Worm (Caenorhabditis elegans) whole organism, L4 larva: Measurements from ENCODE around the gene nmr-1.

ENCODE experiments used
- F10B5.3 ChIP-seq: sonication (generic microtip); optimal IDR thresholded peaks from 2 replicates; lab custom pipeline; 2016; ENCODE audit warnings: mild to moderate bottlenecking, missing genetic modification characterization, missing compliant biosample characterization
- F26F4.8 ChIP-seq: fragments of 200-800 bp; sonication (Bioruptor generic); conservative IDR thresholded peaks from 2 replicates; pipeline ENCODE4 v1.3.6; 2022; ENCODE audit warnings: missing genetic modification characterization, missing compliant biosample characterization
- T26A8.4 ChIP-seq: fragments of 200-800 bp; sonication (Bioruptor generic); IDR thresholded peaks from 2 replicates; pipeline ENCODE4 v1.3.6; 2022; ENCODE audit warnings: missing genetic modification characterization, missing compliant biosample characterization
- Y5F2A.4 ChIP-seq: fragments of 200-800 bp; sonication (Bioruptor generic); optimal IDR thresholded peaks from 2 replicates; lab custom pipeline; 2018; ENCODE audit warnings: mild to moderate bottlenecking, missing genetic modification characterization, missing compliant biosample characterization
- Y75B8A.6 ChIP-seq: fragments of 200-800 bp; sonication (Bioruptor generic); IDR thresholded peaks from 2 replicates; pipeline ENCODE4 v1.3.6; 2022; ENCODE audit warnings: missing genetic modification reagents, missing genetic modification characterization, missing compliant biosample characterization
- ZK546.5 ChIP-seq, 2 experiments: sonication (generic microtip); optimal IDR thresholded peaks; 2 replicates each; lab custom pipeline; 2017; ENCODE audit warnings: missing biosample characterization in 2 of 2, missing genetic modification characterization in 2 of 2
- aha-1 ChIP-seq: fragments of 150-350 bp; peaks from one replicate; lab custom pipeline; 2014; ENCODE audit warnings: missing biosample characterization, missing genetic modification characterization
- aly-2 ChIP-seq: sonication (generic microtip); optimal IDR thresholded peaks from 2 replicates; lab custom pipeline; 2018; ENCODE audit warnings: missing biosample characterization, missing genetic modification characterization
- attf-4 ChIP-seq: sonication (generic microtip); optimal IDR thresholded peaks from 3 replicates; lab custom pipeline; 2017; ENCODE audit warnings: missing biosample characterization, missing genetic modification characterization
- ceh-20 ChIP-seq: fragments of 200-800 bp; sonication (Bioruptor generic); IDR thresholded peaks from 2 replicates; pipeline ENCODE4 v1.3.6; 2022; ENCODE audit warnings: missing genetic modification reagents, missing genetic modification characterization, missing compliant biosample characterization
- ceh-32 ChIP-seq: sonication (generic microtip); optimal IDR thresholded peaks from 2 replicates; lab custom pipeline; 2016; ENCODE audit warnings: mild to moderate bottlenecking, missing genetic modification characterization, missing compliant biosample characterization; ENCODE audit not compliant: poor library complexity
- ceh-44 ChIP-seq: fragments of 200-800 bp; sonication (Bioruptor generic); IDR thresholded peaks from 2 replicates; pipeline ENCODE4 v1.3.6; 2022; ENCODE audit warnings: missing genetic modification reagents, missing genetic modification characterization, missing compliant biosample characterization
- ces-1 ChIP-seq: fragments of 150-350 bp; sonication (generic microtip); optimal IDR thresholded peaks from 4 replicates; lab custom pipeline; 2014; ENCODE audit warnings: missing biosample characterization, missing genetic modification reagents, missing genetic modification characterization
- cey-2 ChIP-seq: sonication (generic microtip); optimal IDR thresholded peaks from 3 replicates; lab custom pipeline; 2017; ENCODE audit warnings: missing genetic modification characterization, mild to moderate bottlenecking, missing compliant biosample characterization, antibody characterized with exemption, borderline replicate concordance; ENCODE audit not compliant: insufficient read depth
- ctbp-1 ChIP-seq: fragments of 200-800 bp; sonication (Bioruptor generic); IDR thresholded peaks from 2 replicates; pipeline ENCODE4 v1.3.6; 2022; ENCODE audit warnings: missing genetic modification reagents, missing genetic modification characterization, missing compliant biosample characterization
- dmd-9 ChIP-seq: fragments of 200-800 bp; sonication (Bioruptor generic); IDR thresholded peaks from 2 replicates; pipeline ENCODE4 v1.3.6; 2022; ENCODE audit warnings: missing genetic modification reagents, missing genetic modification characterization, missing compliant biosample characterization
- duxl-1 ChIP-seq: sonication (generic microtip); optimal IDR thresholded peaks from 2 replicates; lab custom pipeline; 2016; ENCODE audit warnings: mild to moderate bottlenecking, missing genetic modification characterization, moderate library complexity, missing compliant biosample characterization; ENCODE audit not compliant: poor library complexity
- egl-43 ChIP-seq: fragments of 200-800 bp; sonication (Bioruptor generic); IDR thresholded peaks from 2 replicates; pipeline ENCODE4 v1.3.6; 2022; ENCODE audit warnings: missing genetic modification reagents, missing genetic modification characterization, missing compliant biosample characterization
- hlh-11 ChIP-seq: fragments of 200-800 bp; sonication (Bioruptor generic); optimal IDR thresholded peaks from 2 replicates; lab custom pipeline; 2018; ENCODE audit warnings: mild to moderate bottlenecking, missing genetic modification characterization, missing compliant biosample characterization
- hlh-30 ChIP-seq: sonication (generic microtip); optimal IDR thresholded peaks from 2 replicates; lab custom pipeline; 2017; ENCODE audit warnings: antibody characterized with exemption, mild to moderate bottlenecking, missing genetic modification characterization, missing compliant biosample characterization; ENCODE audit not compliant: insufficient read depth
- lim-7 ChIP-seq: fragments of 200-800 bp; sonication (Bioruptor generic); IDR thresholded peaks from 2 replicates; pipeline ENCODE4 v1.3.6; 2022; ENCODE audit warnings: missing genetic modification characterization, missing compliant biosample characterization
- lin-1 ChIP-seq: fragments of 200-800 bp; sonication (Bioruptor generic); IDR thresholded peaks from 2 replicates; pipeline ENCODE4 v1.3.6; 2022; ENCODE audit warnings: missing genetic modification reagents, missing genetic modification characterization, missing compliant biosample characterization
- lin-29 ChIP-seq: fragments of 200-800 bp; sonication (Bioruptor generic); IDR thresholded peaks from 2 replicates; pipeline ENCODE4 v1.3.6; 2022; ENCODE audit warnings: missing genetic modification reagents, missing genetic modification characterization, missing compliant biosample characterization
- lin-38 ChIP-seq: fragments of 200-800 bp; sonication (Bioruptor generic); IDR thresholded peaks from 2 replicates; pipeline ENCODE4 v1.3.6; 2022; ENCODE audit warnings: missing genetic modification reagents, missing genetic modification characterization, missing compliant biosample characterization
- lin-39 ChIP-seq: fragments of 150-350 bp; optimal IDR thresholded peaks from 2 replicates; lab custom pipeline; 2014; ENCODE audit warnings: missing biosample characterization, missing genetic modification reagents, missing genetic modification characterization
- mep-1 ChIP-seq: fragments of 150-350 bp; sonication (generic microtip); optimal IDR thresholded peaks from 3 replicates; lab custom pipeline; 2014; ENCODE audit warnings: missing biosample characterization, missing genetic modification characterization
- mes-2 ChIP-seq: sonication (generic microtip); optimal IDR thresholded peaks from 2 replicates; lab custom pipeline; 2016; ENCODE audit warnings: missing genotype, mild to moderate bottlenecking, missing genetic modification characterization, missing compliant biosample characterization; ENCODE audit not compliant: poor library complexity, severe bottlenecking
- nhr-10 ChIP-seq: fragments of 150-350 bp; optimal IDR thresholded peaks from 2 replicates; lab custom pipeline; 2014; ENCODE audit warnings: missing biosample characterization, missing genetic modification characterization
- nhr-237 ChIP-seq: sonication (generic microtip); optimal IDR thresholded peaks from 2 replicates; lab custom pipeline; 2017; ENCODE audit warnings: missing biosample characterization, missing genetic modification characterization
- nhr-28 ChIP-seq: fragments of 150-350 bp; optimal IDR thresholded peaks from 2 replicates; lab custom pipeline; 2014; ENCODE audit warnings: missing biosample characterization, missing genetic modification characterization
- nhr-42 ChIP-seq: fragments of 200-800 bp; sonication (Bioruptor generic); IDR thresholded peaks from 2 replicates; pipeline ENCODE4 v1.3.6; 2022; ENCODE audit warnings: missing genetic modification characterization, missing compliant biosample characterization
- nhr-76 ChIP-seq: fragments of 150-350 bp; optimal IDR thresholded peaks from 2 replicates; lab custom pipeline; 2014; ENCODE audit warnings: missing biosample characterization, missing genetic modification characterization
- nhr-77 ChIP-seq: fragments of 150-350 bp; optimal IDR thresholded peaks from 2 replicates; lab custom pipeline; 2014; ENCODE audit warnings: missing biosample characterization, missing genetic modification characterization
- pha-4 ChIP-seq, 2 experiments: fragments of 150-350 bp in 1 of 2; fragments of 200-800 bp in 1 of 2; sonication (Bioruptor generic) in 1 of 2; IDR thresholded peaks in 1 of 2; optimal IDR thresholded peaks in 1 of 2; 2 replicates each; pipeline versions ENCODE4 v1.3.6 to Lab custom; 2014 to 2022; ENCODE audit warnings: missing genetic modification characterization in 2 of 2, missing genetic modification reagents in 2 of 2, missing biosample characterization in 1 of 2, missing compliant biosample characterization in 1 of 2
- pqm-1 ChIP-seq: sonication (generic microtip); optimal IDR thresholded peaks from 2 replicates; lab custom pipeline; 2017; ENCODE audit warnings: missing biosample characterization, missing genetic modification characterization
- saeg-2 ChIP-seq: fragments of 200-800 bp; sonication (Bioruptor generic); IDR thresholded peaks from 2 replicates; pipeline ENCODE4 v1.3.6; 2022; ENCODE audit warnings: missing genetic modification reagents, missing genetic modification characterization, missing compliant biosample characterization
- set-16 ChIP-seq: fragments of 200-800 bp; sonication (Bioruptor generic); IDR thresholded peaks from 2 replicates; pipeline ENCODE4 v1.3.6; 2022; ENCODE audit warnings: missing genetic modification reagents, missing genetic modification characterization, missing compliant biosample characterization
- snpc-1.2 ChIP-seq: fragments of 200-800 bp; sonication (Bioruptor generic); IDR thresholded peaks from 2 replicates; pipeline ENCODE4 v1.3.6; 2022; ENCODE audit warnings: missing genetic modification reagents, missing genetic modification characterization, missing compliant biosample characterization
- snpc-4 ChIP-seq: fragments of 150-350 bp; optimal IDR thresholded peaks from 2 replicates; lab custom pipeline; 2014; ENCODE audit warnings: missing biosample characterization, missing genetic modification characterization
- unc-62 ChIP-seq, 3 experiments: fragments of 150-350 bp in 1 of 3; sonication (generic microtip); optimal IDR thresholded peaks in 2 of 3; peaks in 1 of 3; 1 replicate in 1 of 3; 2 replicates in 2 of 3; lab custom pipeline; 2014 to 2017; ENCODE audit warnings: missing biosample characterization in 3 of 3, missing genetic modification characterization in 3 of 3, missing genetic modification reagents in 3 of 3, missing genotype in 1 of 3
- zag-1 ChIP-seq: fragments of 150-350 bp; optimal IDR thresholded peaks from 2 replicates; lab custom pipeline; 2014; ENCODE audit warnings: missing biosample characterization, missing genetic modification characterization
- zfp-3 ChIP-seq: fragments of 200-800 bp; sonication (Bioruptor generic); conservative IDR thresholded peaks from 2 replicates; pipeline ENCODE4 v1.3.6; 2022; ENCODE audit warnings: missing genetic modification reagents, missing genetic modification characterization, missing compliant biosample characterization
- zip-11 ChIP-seq: fragments of 200-800 bp; sonication (Bioruptor generic); IDR thresholded peaks from 2 replicates; pipeline ENCODE4 v1.3.6; 2022; ENCODE audit warnings: missing genetic modification characterization, missing compliant biosample characterization
- zip-2 ChIP-seq: fragments of 150-350 bp; optimal IDR thresholded peaks from 2 replicates; lab custom pipeline; 2014; ENCODE audit warnings: missing biosample characterization, missing genetic modification characterization

Gene nmr-1

DNA sequence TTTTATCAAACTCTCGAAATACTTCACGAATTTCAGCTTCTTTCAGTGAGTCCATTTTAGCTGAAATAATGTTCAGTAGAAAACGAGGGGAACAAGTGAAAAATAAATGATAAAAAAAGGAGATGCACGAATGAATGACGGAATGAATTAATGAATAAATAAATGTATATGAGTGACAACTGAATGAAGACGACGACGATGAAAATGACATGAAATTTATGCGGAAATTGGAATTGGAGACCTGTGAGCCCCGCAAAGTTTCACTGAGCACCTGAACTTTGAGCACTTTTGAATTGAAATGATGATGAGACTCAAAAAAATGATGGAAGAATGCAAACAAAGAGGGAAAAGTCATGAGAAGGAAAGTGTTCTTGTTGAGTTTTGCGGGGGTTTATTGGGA lies 35.6 kb upstream of the nmr-1 start, which contains the start of gene cal-8:
TSS of gene cal-8 (minus strand) at position 60 of the 400 bp plus-strand sequence.
- no peak for TF ChIP-seq saeg-2 (GFP tag; lab: Robert Waterston, UW)
- no peak for TF ChIP-seq lin-1 (GFP tag; lab: Robert Waterston, UW)
- no peak for TF ChIP-seq snpc-1.2 (GFP tag; lab: Robert Waterston, UW)
- TF ChIP-seq unc-62 (GFP tag; optimal IDR thresholded peaks at IDR 0.05 in 1 of 2; lab: Kevin White, UChicago), result peak in 1 of 2 experiments; percentile 98
- TF ChIP-seq unc-62 (tag; optimal IDR thresholded peaks at IDR 0.05; lab: Kevin White, UChicago), result no peak
- no peak for TF ChIP-seq snpc-4 (tag; lab: Kevin White, UChicago)

DNA sequence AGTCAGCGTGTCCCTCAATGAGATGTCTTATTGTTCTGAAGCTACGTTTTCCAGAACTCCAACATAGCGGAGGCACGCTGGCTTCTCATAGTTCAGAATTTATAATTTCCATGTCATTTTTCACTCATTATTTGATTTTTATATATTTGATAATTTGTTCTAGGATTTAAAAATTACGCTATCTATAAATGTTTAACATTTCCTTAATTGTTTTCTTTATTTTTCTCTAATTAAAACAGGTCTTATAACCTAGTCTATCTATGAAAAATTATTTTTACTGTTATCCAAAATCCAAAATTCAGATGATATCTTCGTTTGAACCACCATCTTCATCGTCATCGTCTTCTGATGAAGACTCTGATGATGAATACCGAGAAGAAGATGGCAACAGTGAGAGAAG lies 31.9 kb upstream of the nmr-1 start, which contains the start of gene F56D1.1:
TSS of gene F56D1.1 (plus strand) at position 301 of the 400 bp plus-strand sequence.
- no peak for TF ChIP-seq ZK546.5 (tag; optimal IDR thresholded peaks at IDR 0.05; lab: Kevin White, UChicago)
- TF ChIP-seq nhr-28 (tag; lab: Kevin White, UChicago), result no peak
- no peak for TF ChIP-seq snpc-1.2 (GFP tag; lab: Robert Waterston, UW)
- no peak for TF ChIP-seq nhr-10
- TF ChIP-seq F10B5.3 (tag; lab: Kevin White, UChicago), result no peak
- no peak for TF ChIP-seq zag-1 (tag; lab: Kevin White, UChicago)
- TF ChIP-seq ceh-32 (tag; lab: Kevin White, UChicago), result no peak
- TF ChIP-seq dmd-9 (GFP tag; lab: Robert Waterston, UW), result no peak
- TF ChIP-seq aly-2 (tag; lab: Kevin White, UChicago), result no peak
- TF ChIP-seq zfp-3, result no peak
- no peak for TF ChIP-seq Y75B8A.6 (GFP tag; lab: Robert Waterston, UW)
- no peak for TF ChIP-seq zip-2 (tag; lab: Kevin White, UChicago)
- no peak for TF ChIP-seq egl-43 (GFP tag; lab: Robert Waterston, UW)
- TF ChIP-seq pqm-1 (tag; lab: Kevin White, UChicago), result no peak
- TF ChIP-seq nhr-77 (tag; lab: Kevin White, UChicago), result no peak
- no peak for TF ChIP-seq lim-7
- TF ChIP-seq set-16 (GFP tag; lab: Robert Waterston, UW), result no peak

DNA sequence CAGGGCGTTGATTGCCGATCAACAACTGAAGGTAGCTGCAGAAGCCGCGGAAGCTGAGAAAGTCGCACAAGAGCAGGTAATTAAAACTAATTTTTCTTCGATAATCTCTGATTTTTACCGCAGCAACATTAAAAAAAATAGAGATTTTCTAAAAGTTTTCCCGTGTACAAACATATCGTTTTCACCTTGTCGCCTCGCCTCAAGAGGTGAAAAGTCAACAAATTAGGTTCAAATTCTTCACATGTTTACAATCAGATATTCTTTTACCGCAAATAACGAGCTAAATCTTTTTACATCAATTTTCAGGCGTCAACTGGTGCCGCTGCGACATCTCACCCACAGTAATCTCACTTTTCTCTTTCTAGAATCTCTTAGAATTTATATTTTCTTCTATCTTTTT lies 28.5 kb upstream of the nmr-1 start, which contains the start of gene ilcr-2:
TSS of gene ilcr-2 (plus strand) at position 301 of the 400 bp plus-strand sequence.
- no peak for TF ChIP-seq zfp-3
- no peak for TF ChIP-seq cey-2 (tag; lab: Kevin White, UChicago)
- no peak for TF ChIP-seq ceh-44 (GFP tag; lab: Robert Waterston, UW)
- TF ChIP-seq lim-7, result no peak
- no peak for TF ChIP-seq lin-39 (tag; lab: Kevin White, UChicago)
- no peak for TF ChIP-seq pha-4 (GFP tag; IDR thresholded peaks at IDR 0.05; lab: Robert Waterston, UW)
- TF ChIP-seq pha-4 (tag; optimal IDR thresholded peaks at IDR 0.05; lab: Kevin White, UChicago), result no peak
- TF ChIP-seq nhr-237 (tag; lab: Kevin White, UChicago), result no peak
- no peak for TF ChIP-seq lin-29 (GFP tag; lab: Robert Waterston, UW)
- TF ChIP-seq nhr-42 (GFP tag; lab: Robert Waterston, UW), result no peak

DNA sequence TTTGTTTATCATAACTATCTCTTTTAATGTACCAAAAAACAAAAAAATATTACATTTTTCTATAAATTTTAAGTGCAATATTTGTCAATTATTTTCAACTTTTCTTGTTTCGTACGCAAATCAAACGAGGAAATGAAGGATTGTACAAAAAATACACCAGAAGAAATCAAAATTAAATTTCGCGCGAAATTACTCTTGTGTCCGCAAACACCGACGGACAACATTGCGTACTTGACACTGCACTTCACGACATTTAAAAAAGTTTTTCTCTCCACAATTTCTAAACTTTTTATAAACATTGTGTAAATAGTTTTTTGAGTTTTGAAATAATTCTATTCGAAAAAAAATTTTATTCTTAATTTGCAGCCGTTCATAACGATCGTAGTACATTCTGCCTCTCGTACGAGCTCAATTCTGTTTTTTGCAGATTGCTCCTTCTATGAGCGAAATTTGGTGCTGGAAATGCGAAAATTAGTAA lies 27.6 kb upstream of the nmr-1 start, which contains the start of gene mrps-16:
TSS of gene mrps-16 (plus strand) at position 428 of the 478 bp plus-strand sequence.
- no peak for TF ChIP-seq ctbp-1 (GFP tag; lab: Robert Waterston, UW)
- no peak for TF ChIP-seq nhr-76 (tag; lab: Kevin White, UChicago)
- TF ChIP-seq aha-1 (tag; lab: Kevin White, UChicago), result peak; percentile 89
- TF ChIP-seq zip-11, result no peak
- no peak for TF ChIP-seq zag-1 (tag; lab: Kevin White, UChicago)
- TF ChIP-seq hlh-30, result peak; percentile 44
- TF ChIP-seq snpc-4 (tag; lab: Kevin White, UChicago), result no peak
- TF ChIP-seq ces-1 (GFP tag; lab: Kevin White, UChicago), result no peak
- peak; percentile 38 for TF ChIP-seq mep-1 (tag; lab: Kevin White, UChicago)
- no peak for TF ChIP-seq Y5F2A.4
- TF ChIP-seq F26F4.8, result no peak
- no peak for TF ChIP-seq lin-39 (tag; lab: Kevin White, UChicago)
- TF ChIP-seq ceh-20, result no peak
- no peak for TF ChIP-seq duxl-1 (tag; lab: Kevin White, UChicago)
- TF ChIP-seq attf-4 (tag; lab: Kevin White, UChicago), result no peak
- no peak for TF ChIP-seq Y75B8A.6 (GFP tag; lab: Robert Waterston, UW)
- TF ChIP-seq lin-38 (GFP tag; lab: Robert Waterston, UW), result peak; percentile 65
- peak; percentile 25 for TF ChIP-seq nhr-28 (tag; lab: Kevin White, UChicago)
- no peak for TF ChIP-seq hlh-11 (tag; lab: Kevin White, UChicago)
- TF ChIP-seq mes-2, result peak; percentile 72
- no peak for TF ChIP-seq T26A8.4 (GFP tag; lab: Robert Waterston, UW)
